Worm (Caenorhabditis elegans) whole organism, L4/young adult: Measurements from ENCODE around the gene C17C3.5.

Experiments
- W03F9.2 ChIP-seq: fragments of 150-350 bp; optimal IDR thresholded peaks from 2 replicates; lab custom pipeline; 2014; ENCODE audit warnings: missing biosample characterization, missing genetic modification characterization
- dao-5 ChIP-seq: sonication (generic microtip); optimal IDR thresholded peaks from 2 replicates; lab custom pipeline; 2016; ENCODE audit warnings: missing genotype, missing genetic modification characterization, moderate library complexity, missing compliant biosample characterization
- him-1 ChIP-seq: sonication (generic microtip); optimal IDR thresholded peaks from 2 replicates; lab custom pipeline; 2016; ENCODE audit warnings: missing genotype, missing genetic modification reagents, missing genetic modification characterization, missing compliant biosample characterization

ce11 chrII:5577060-5577459 lies 25.4 kb downstream of the C17C3.5 start:
- TF ChIP-seq him-1 (peak; percentile 6), dao-5 (tag; lab: Kevin White, UChicago) (peak; percentile 28), W03F9.2 (tag; lab: Kevin White, UChicago) (peak; percentile 59)
